Worm (Caenorhabditis elegans): Measurements from ENCODE around the gene srsx-35.

srsx-35 gene

DNA sequence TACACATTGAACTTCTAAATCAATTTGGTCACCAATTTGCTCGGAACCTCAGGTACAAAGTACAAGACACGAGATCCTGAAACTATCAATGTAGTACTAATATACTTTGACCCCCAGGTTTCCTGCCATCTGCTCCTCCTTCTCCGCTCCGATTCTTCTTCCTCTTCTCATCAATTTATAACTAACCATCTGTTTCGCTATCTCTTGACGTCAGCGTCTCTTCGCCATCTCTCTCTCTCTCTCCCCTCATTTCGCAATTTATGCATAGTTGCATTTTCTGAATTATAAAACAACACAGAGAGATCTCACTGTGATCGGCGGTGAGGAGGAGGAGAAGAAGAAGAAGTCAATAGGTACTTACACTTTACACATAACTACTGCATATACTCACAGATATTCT lies 30.5 kb downstream of the srsx-35 start:
- peak; percentile 31 for TF ChIP-seq mef-2 (tag; optimal IDR thresholded peaks at IDR 0.05)
- TF ChIP-seq zip-4 (GFP tag; optimal IDR thresholded peaks at IDR 0.05), result peak; percentile 59
- peak; percentile 28 for TF ChIP-seq irx-1 (tag; optimal IDR thresholded peaks at IDR 0.05)
- TF ChIP-seq dpl-1 (GFP tag; optimal IDR thresholded peaks at IDR 0.05), result peak in 2 of 3 experiments; percentile 2 to 4
- no peak for TF ChIP-seq Y116A8C.19 (tag; optimal IDR thresholded peaks at IDR 0.05; ENCODE audit: borderline replicate concordance)
- no peak for TF ChIP-seq zag-1 (tag; optimal IDR thresholded peaks at IDR 0.05)
- no peak for TF ChIP-seq elt-3 (tag; optimal IDR thresholded peaks at IDR 0.05)
- no peak for TF ChIP-seq snpc-4 (tag; optimal IDR thresholded peaks at IDR 0.05)
- TF ChIP-seq ceh-90 (tag; optimal IDR thresholded peaks at IDR 0.05), result no peak
- TF ChIP-seq ceh-63 (GFP tag; optimal IDR thresholded peaks at IDR 0.05), result no peak
- TF ChIP-seq isw-1 (GFP tag; IDR thresholded peaks at IDR 0.05), result no peak
- TF ChIP-seq fos-1 (tag; optimal IDR thresholded peaks at IDR 0.05), result no peak
- no peak for TF ChIP-seq ets-5 (GFP tag; IDR thresholded peaks at IDR 0.05)
- TF ChIP-seq elt-2 (tag; optimal IDR thresholded peaks at IDR 0.05), result no peak
- TF ChIP-seq C16A3.4 (tag; optimal IDR thresholded peaks at IDR 0.05), result peak; percentile 40
- TF ChIP-seq nhr-77 (tag; optimal IDR thresholded peaks at IDR 0.05), result no peak
- no peak for TF ChIP-seq nhr-84 (tag; optimal IDR thresholded peaks at IDR 0.05)
- TF ChIP-seq mab-9 (GFP tag; IDR thresholded peaks at IDR 0.05), result no peak
- TF ChIP-seq egl-27 (tag; optimal IDR thresholded peaks at IDR 0.05), result no peak
- TF ChIP-seq jun-1 (tag; optimal IDR thresholded peaks at IDR 0.05), result no peak
- TF ChIP-seq blmp-1 (tag; optimal IDR thresholded peaks at IDR 0.05), result peak; percentile 1
- no peak for TF ChIP-seq unc-62 (GFP tag; optimal IDR thresholded peaks at IDR 0.05)
- no peak for TF ChIP-seq alr-1 (tag; optimal IDR thresholded peaks at IDR 0.05; ENCODE audit: borderline replicate concordance)
- no peak for TF ChIP-seq efl-3 (GFP tag; optimal IDR thresholded peaks at IDR 0.05)
- peak; percentile 66 for TF ChIP-seq rnt-1 (tag; optimal IDR thresholded peaks at IDR 0.05)
- TF ChIP-seq ceh-82 (tag; optimal IDR thresholded peaks at IDR 0.05), result peak in 1 of 3 experiments; percentile 60
- no peak for TF ChIP-seq aha-1 (tag; optimal IDR thresholded peaks at IDR 0.05)
- TF ChIP-seq sox-4 (tag; optimal IDR thresholded peaks at IDR 0.05), result no peak
- TF ChIP-seq hlh-4 (tag; optimal IDR thresholded peaks at IDR 0.05), result no peak
- TF ChIP-seq nhr-19 (GFP tag; conservative IDR thresholded peaks at IDR 0.05), result peak; percentile 53
- no peak for TF ChIP-seq fkh-10 (GFP tag; optimal IDR thresholded peaks at IDR 0.05)
- TF ChIP-seq C34B4.2 (tag; optimal IDR thresholded peaks at IDR 0.05), result no peak
- peak; percentile 37 for TF ChIP-seq lin-13 (GFP tag; optimal IDR thresholded peaks at IDR 0.05)
- TF ChIP-seq F16B12.6 (tag; optimal IDR thresholded peaks at IDR 0.05), result no peak
- peak; percentile 14 for TF ChIP-seq fkh-4 (tag; optimal IDR thresholded peaks at IDR 0.05; ENCODE audit: borderline replicate concordance)
- peak; percentile 24 for TF ChIP-seq nhr-85 (tag)
- no peak for TF ChIP-seq pqm-1 (tag; optimal IDR thresholded peaks at IDR 0.05)
- no peak for TF ChIP-seq nhr-11 (tag; optimal IDR thresholded peaks at IDR 0.05)
- peak in 1 of 2 experiments; percentile 17 for TF ChIP-seq efl-1 (optimal IDR thresholded peaks at IDR 0.05)
- TF ChIP-seq efl-1 (GFP tag; optimal IDR thresholded peaks at IDR 0.05 in 1 of 2), result peak in 1 of 2 experiments; percentile 80
- TF ChIP-seq lin-14 (GFP tag; optimal IDR thresholded peaks at IDR 0.05), result peak; percentile 72
- TF ChIP-seq ceh-8 (GFP tag; optimal IDR thresholded peaks at IDR 0.05), result no peak
- TF ChIP-seq sptf-1 (tag; optimal IDR thresholded peaks at IDR 0.05), result no peak
- peak in 1 of 2 experiments; percentile 20 for TF ChIP-seq lin-35 (GFP tag; optimal IDR thresholded peaks at IDR 0.05)
- peak; percentile 16 to 64 for TF ChIP-seq lsy-2 (tag; optimal IDR thresholded peaks at IDR 0.05)
- TF ChIP-seq mep-1 (tag; optimal IDR thresholded peaks at IDR 0.05), result peak; percentile 58
- TF ChIP-seq lin-15B (tag; optimal IDR thresholded peaks at IDR 0.05), result no peak
- no peak for TF ChIP-seq sup-37 (GFP tag; optimal IDR thresholded peaks at IDR 0.05)
- TF ChIP-seq ceh-88 (GFP tag; IDR thresholded peaks at IDR 0.05), result no peak
- TF ChIP-seq dsc-1 (tag; optimal IDR thresholded peaks at IDR 0.05), result peak; percentile 89
- TF ChIP-seq nhr-90 (tag; optimal IDR thresholded peaks at IDR 0.05; ENCODE audit: poor library complexity), result no peak
- TF ChIP-seq xbp-1 (tag; optimal IDR thresholded peaks at IDR 0.05), result peak; percentile 20
- TF ChIP-seq lir-3 (tag; optimal IDR thresholded peaks at IDR 0.05; ENCODE audit: poor library complexity), result peak; percentile 30
- TF ChIP-seq snu-23 (GFP tag; optimal IDR thresholded peaks at IDR 0.05), result peak; percentile 66

Measured in whole organism, L1 larva.